Worm (Caenorhabditis elegans): ENCODE results near the gene sup-12.

- TF ChIP-seq dmd-9 (GFP tag; IDR thresholded peaks at IDR 0.05): no peak
- no peak for TF ChIP-seq nhr-77 (tag; optimal IDR thresholded peaks at IDR 0.05)
Observed at ce11 chrX:3931350-3931749, 27.0 kb downstream of the sup-12 start, which contains the start of gene adt-3.
